Worm (Caenorhabditis elegans): ENCODE measurements around the gene Y6D1A.2.

Y6D1A.2 gene

DNA sequence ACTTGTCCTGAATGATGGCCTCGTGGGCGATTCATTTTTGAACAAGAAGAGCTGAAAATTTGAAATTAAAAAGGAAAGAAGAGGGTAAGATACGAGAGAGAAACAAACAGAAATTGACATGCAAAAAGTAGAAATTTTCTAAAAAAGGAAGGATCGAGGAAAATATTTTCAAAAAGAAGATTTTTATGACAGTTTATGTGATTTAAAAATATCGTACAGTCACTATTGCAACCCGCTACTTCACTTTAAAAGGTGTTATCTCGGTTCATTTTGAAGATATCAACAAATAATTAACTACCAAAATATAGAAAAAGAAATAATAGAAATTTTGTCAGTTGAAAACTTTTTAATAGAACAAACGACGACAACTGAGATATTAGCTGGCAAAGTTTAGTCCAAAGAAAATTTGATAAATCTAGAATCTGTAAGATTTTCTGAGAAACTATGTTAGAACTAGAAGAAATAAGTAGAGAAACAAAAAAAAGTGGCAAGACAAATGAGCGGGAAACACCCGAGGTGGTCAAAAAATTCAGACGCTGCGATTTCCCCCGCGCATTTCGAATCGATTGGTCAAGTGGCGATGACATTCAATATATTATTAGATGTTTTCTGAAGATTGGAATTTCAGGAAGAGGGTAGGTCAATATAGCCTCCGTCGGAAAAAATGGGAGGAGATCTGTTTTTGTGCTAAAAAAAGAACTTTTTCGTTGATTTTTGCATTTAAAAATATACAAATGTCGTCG, 4.0 kb upstream of the Y6D1A.2 start, which contains the start of gene Y6D1A.1 (continued):
- TF ChIP-seq snpc-1.3 (tag; optimal IDR thresholded peaks at IDR 0.05; ENCODE audit: insufficient read depth) (no peak), repo-1 (tag; optimal IDR thresholded peaks at IDR 0.05) (no peak), lin-26 (GFP tag; IDR thresholded peaks at IDR 0.05) (no peak), sptf-2 (GFP tag; optimal IDR thresholded peaks at IDR 0.05) (no peak), madf-8 (GFP tag; conservative IDR thresholded peaks at IDR 0.05) (peak; percentile 80), lin-54 (GFP tag; optimal IDR thresholded peaks at IDR 0.05) (no peak), snpc-4 (GFP tag; optimal IDR thresholded peaks at IDR 0.05) (no peak), snpc-4 (tag; optimal IDR thresholded peaks at IDR 0.05) (no peak), T07F8.4 (tag; optimal IDR thresholded peaks at IDR 0.05) (no peak), ceh-91 (GFP tag; IDR thresholded peaks at IDR 0.05) (peak; percentile 68), mes-4 (tag; optimal IDR thresholded peaks at IDR 0.05) (no peak), ceh-58 (GFP tag; IDR thresholded peaks at IDR 0.05) (no peak), madf-6 (GFP tag; IDR thresholded peaks at IDR 0.05) (peak; percentile 95), atf-7 (tag; optimal IDR thresholded peaks at IDR 0.05) (no peak), ztf-28 (GFP tag; IDR thresholded peaks at IDR 0.05) (no peak), hmg-20 (GFP tag; IDR thresholded peaks at IDR 0.05) (no peak), aptf-3 (GFP tag; IDR thresholded peaks at IDR 0.05) (no peak), hsf-1 (GFP tag; IDR thresholded peaks at IDR 0.05) (0 out of 2 replicates have a peak, but pooled peaks have one; percentile 62), B0336.3 (GFP tag; IDR thresholded peaks at IDR 0.05) (no peak), C17E4.6 (GFP tag; IDR thresholded peaks at IDR 0.05) (no peak), unc-62 (GFP tag; optimal IDR thresholded peaks at IDR 0.05) (no peak), madf-3 (GFP tag; IDR thresholded peaks at IDR 0.05) (peak; percentile 59; the same call in 1 of the 2 replicates), ets-4 (GFP tag; optimal IDR thresholded peaks at IDR 0.05) (no peak), F49E8.2 (tag; optimal IDR thresholded peaks at IDR 0.05; ENCODE audit: insufficient read depth) (no peak), hmg-1.2 (GFP tag; IDR thresholded peaks at IDR 0.05) (peak; percentile 28; the same call in 1 of the 2 replicates), dox-1 (GFP tag; IDR thresholded peaks at IDR 0.05) (peak; percentile 17; the same call in 1 of the 2 replicates), xnd-1 (tag; optimal IDR thresholded peaks at IDR 0.05) (peak; percentile 59), K11D2.4 (GFP tag; IDR thresholded peaks at IDR 0.05) (no peak)

DNA sequence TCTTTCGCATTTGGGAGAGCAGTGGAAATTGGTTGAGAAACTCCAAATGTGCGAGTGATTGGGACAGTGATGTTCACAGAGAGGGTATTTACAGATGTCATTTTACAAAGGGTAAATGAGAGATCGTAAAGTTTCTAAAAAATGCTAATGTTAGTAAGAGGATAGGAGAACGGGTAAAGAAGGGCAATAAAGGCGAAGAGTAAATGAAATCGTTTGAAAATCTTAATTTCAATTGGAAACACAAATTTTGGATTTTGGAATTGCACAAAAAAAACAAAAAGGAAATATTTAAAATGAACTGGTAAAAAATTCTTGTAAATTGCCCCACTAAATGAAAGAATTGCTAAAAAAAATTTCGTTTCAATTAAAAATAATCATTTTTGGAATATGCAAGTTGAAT, 3.2 kb downstream of the Y6D1A.2 start, which contains the start of gene pap-3:
TSS of gene pap-3 (minus strand) at position 101 of the 400 bp plus-strand sequence.
- TF ChIP-seq egl-44 (GFP tag; IDR thresholded peaks at IDR 0.05): no peak

DNA sequence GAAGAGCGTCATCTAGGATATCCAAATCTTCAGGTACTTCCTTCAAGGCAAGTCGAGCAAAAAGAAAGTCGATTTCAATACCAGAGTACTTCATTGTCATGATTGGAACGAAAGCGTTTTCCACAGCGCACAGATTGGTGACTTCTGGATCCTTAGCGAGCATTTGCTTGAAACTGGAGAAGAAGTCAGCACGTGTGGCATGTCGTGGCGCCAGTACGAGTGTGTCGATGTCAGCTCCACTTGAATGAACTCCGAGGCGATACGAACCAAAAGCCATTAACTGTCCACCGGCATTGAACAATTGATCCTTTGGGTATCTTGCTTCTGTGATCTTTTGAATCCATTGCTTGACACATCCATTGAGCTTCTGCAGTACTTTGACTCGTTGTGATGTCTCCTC, 3.7 kb downstream of the Y6D1A.2 start:
- no peak for TF ChIP-seq atf-7 (tag; optimal IDR thresholded peaks at IDR 0.05)
- TF ChIP-seq ceh-91 (GFP tag; IDR thresholded peaks at IDR 0.05): no peak
- no peak for TF ChIP-seq ztf-6 (GFP tag; IDR thresholded peaks at IDR 0.05)
- no peak for TF ChIP-seq unc-130 (GFP tag; optimal IDR thresholded peaks at IDR 0.05)
- no peak for TF ChIP-seq cebp-1 (GFP tag; IDR thresholded peaks at IDR 0.05)
- TF ChIP-seq cebp-1 (tag; optimal IDR thresholded peaks at IDR 0.05): no peak
- no peak for TF ChIP-seq lag-1 (GFP tag; IDR thresholded peaks at IDR 0.05)
- no peak for TF ChIP-seq tlf-1 (GFP tag; optimal IDR thresholded peaks at IDR 0.05)
- TF ChIP-seq nhr-27 (tag; optimal IDR thresholded peaks at IDR 0.05): no peak
- no peak for TF ChIP-seq ztf-26 (tag; optimal IDR thresholded peaks at IDR 0.05)
- no peak for TF ChIP-seq T07F8.4 (tag; optimal IDR thresholded peaks at IDR 0.05)
- TF ChIP-seq attf-3 (GFP tag; conservative IDR thresholded peaks at IDR 0.05): no peak
- TF ChIP-seq Y95B8A.8 (GFP tag; IDR thresholded peaks at IDR 0.05): no peak
- no peak for TF ChIP-seq hmg-20 (GFP tag; IDR thresholded peaks at IDR 0.05)
- TF ChIP-seq egrh-3 (GFP tag; IDR thresholded peaks at IDR 0.05): no peak
- no peak for TF ChIP-seq him-1 (tag; optimal IDR thresholded peaks at IDR 0.05)
- TF ChIP-seq F33H1.4 (GFP tag; IDR thresholded peaks at IDR 0.05): no peak
- no peak for TF ChIP-seq Y67H2A.10 (GFP tag; conservative IDR thresholded peaks at IDR 0.05)
- no peak for TF ChIP-seq sptf-2 (GFP tag; optimal IDR thresholded peaks at IDR 0.05)
- TF ChIP-seq F10E7.11 (tag; optimal IDR thresholded peaks at IDR 0.05): no peak
- no peak for TF ChIP-seq let-526 (GFP tag; IDR thresholded peaks at IDR 0.05)
